Fruit fly (Drosophila melanogaster) whole organism, embryonic: ENCODE results near the gene CG8460.

ENCODE experiments used
- Atf-2 ChIP-seq: fragments of 200-800 bp; sonication (Bioruptor generic); optimal IDR thresholded peaks from 2 replicates; lab custom pipeline; 2016; ENCODE audit warnings: missing biosample characterization, missing genetic modification characterization
- CG11504 ChIP-seq: fragments of 200-800 bp; sonication (Bioruptor generic); optimal IDR thresholded peaks from 3 replicates; lab custom pipeline; 2019; ENCODE audit warnings: missing biosample characterization, mild to moderate bottlenecking, missing genetic modification characterization, moderate library complexity
- CG11560 ChIP-seq: fragments of 200-800 bp; sonication (Bioruptor generic); IDR thresholded peaks from 3 replicates; pipeline ENCODE4 v1.3.6; 2022; ENCODE audit warnings: missing biosample characterization, missing genetic modification characterization
- CG12769 ChIP-seq: fragments of 200-800 bp; sonication (Bioruptor generic); optimal IDR thresholded peaks from 2 replicates; lab custom pipeline; 2019; ENCODE audit warnings: missing biosample characterization, mild to moderate bottlenecking, missing genetic modification characterization, moderate library complexity
- CG15514 ChIP-seq: fragments of 200-800 bp; sonication (Bioruptor generic); optimal IDR thresholded peaks from 3 replicates; lab custom pipeline; 2017; ENCODE audit warnings: missing biosample characterization, missing genetic modification characterization, mild to moderate bottlenecking, moderate library complexity, missing genetic modification reagents
- CG1602 ChIP-seq: fragments of 200-800 bp; sonication (Bioruptor generic); optimal IDR thresholded peaks from 3 replicates; lab custom pipeline; 2016; ENCODE audit warnings: missing biosample characterization, missing genetic modification characterization
- CG2199 ChIP-seq: fragments of 200-800 bp; sonication (Bioruptor generic); IDR thresholded peaks from 3 replicates; pipeline ENCODE4 v1.3.6; 2022; ENCODE audit warnings: missing biosample characterization, missing genetic modification characterization
- CG32532 ChIP-seq: fragments of 200-800 bp; sonication (Bioruptor generic); IDR thresholded peaks from 2 replicates; pipeline ENCODE4 v1.3.6; 2022; ENCODE audit warnings: missing biosample characterization, missing genetic modification characterization
- CG3281 ChIP-seq: fragments of 200-800 bp; sonication (Bioruptor generic); optimal IDR thresholded peaks from 3 replicates; lab custom pipeline; 2017; ENCODE audit warnings: missing biosample characterization, mild to moderate bottlenecking, missing genetic modification characterization
- CG3995 ChIP-seq: fragments of 200-800 bp; sonication (Bioruptor generic); optimal IDR thresholded peaks from 3 replicates; lab custom pipeline; 2016; ENCODE audit warnings: missing biosample characterization, missing genetic modification characterization
- CG4730 ChIP-seq: fragments of 200-800 bp; sonication (Bioruptor generic); IDR thresholded peaks from 2 replicates; pipeline ENCODE4 v1.3.6; 2022; ENCODE audit warnings: missing biosample characterization, missing genetic modification characterization
- CG6175 ChIP-seq: fragments of 200-800 bp; sonication (Bioruptor generic); IDR thresholded peaks from 3 replicates; pipeline ENCODE4 v1.3.6; 2022; ENCODE audit warnings: missing biosample characterization, missing genetic modification characterization
- CG6683 ChIP-seq: fragments of 200-800 bp; sonication (Bioruptor generic); optimal IDR thresholded peaks from 2 replicates; lab custom pipeline; 2017; ENCODE audit warnings: missing biosample characterization, mild to moderate bottlenecking, missing genetic modification characterization, missing genetic modification reagents
- CG6813 ChIP-seq: fragments of 200-800 bp; sonication (Bioruptor generic); optimal IDR thresholded peaks from 2 replicates; lab custom pipeline; 2017; ENCODE audit warnings: missing biosample characterization, missing genetic modification characterization, mild to moderate bottlenecking, moderate library complexity, missing genetic modification reagents
- CG7745 ChIP-seq: fragments of 200-800 bp; sonication (Bioruptor generic); optimal IDR thresholded peaks from 2 replicates; lab custom pipeline; 2018; ENCODE audit warnings: missing biosample characterization, mild to moderate bottlenecking, missing genetic modification characterization, moderate library complexity
- CG8281 ChIP-seq: fragments of 200-800 bp; sonication (Bioruptor generic); optimal IDR thresholded peaks from 2 replicates; lab custom pipeline; 2018; ENCODE audit warnings: missing biosample characterization, mild to moderate bottlenecking, missing genetic modification characterization, moderate library complexity
- CG8944 ChIP-seq: fragments of 200-800 bp; sonication (Bioruptor generic); optimal IDR thresholded peaks from 3 replicates; lab custom pipeline; 2016; ENCODE audit warnings: missing biosample characterization, missing genetic modification characterization
- D19B ChIP-seq: fragments of 200-800 bp; sonication (Bioruptor generic); optimal IDR thresholded peaks from 2 replicates; lab custom pipeline; 2017; ENCODE audit warnings: missing biosample characterization, mild to moderate bottlenecking, missing genetic modification characterization
- Doc3 ChIP-seq: fragments of 200-800 bp; sonication (Bioruptor generic); IDR thresholded peaks from 3 replicates; pipeline ENCODE4 v1.3.6; 2022; ENCODE audit warnings: missing biosample characterization, missing genetic modification characterization; ENCODE audit not compliant: partially characterized antibody
- ERR ChIP-seq: fragments of 200-800 bp; sonication (Bioruptor generic); optimal IDR thresholded peaks from 2 replicates; lab custom pipeline; 2016; ENCODE audit warnings: missing biosample characterization, missing genetic modification characterization
- Eip74EF ChIP-seq, 2 experiments: fragments of 200-800 bp in 1 of 2; fragments of >200 bp in 1 of 2; sonication (Bioruptor generic) in 1 of 2; optimal IDR thresholded peaks; 2 replicates each; lab custom pipeline; 2017 to 2019; ENCODE audit warnings: missing biosample characterization in 2 of 2, missing genetic modification characterization in 2 of 2, mild to moderate bottlenecking in 1 of 2, moderate library complexity in 1 of 2
- Fer2 ChIP-seq: fragments of 200-800 bp; sonication (Bioruptor generic); optimal IDR thresholded peaks from 2 replicates; lab custom pipeline; 2018; ENCODE audit warnings: missing biosample characterization, mild to moderate bottlenecking, missing genetic modification characterization, moderate library complexity
- H2.0 ChIP-seq: fragments of 200-800 bp; sonication (Bioruptor generic); IDR thresholded peaks from 2 replicates; pipeline ENCODE4 v1.3.6; 2022; ENCODE audit warnings: missing biosample characterization, missing genetic modification characterization
- Hmr ChIP-seq: fragments of 200-800 bp; sonication (Bioruptor generic); optimal IDR thresholded peaks from 3 replicates; lab custom pipeline; 2017; ENCODE audit warnings: mild to moderate bottlenecking, missing biosample characterization, missing genetic modification reagents, missing genetic modification characterization
- Kr ChIP-seq: fragments of 200-800 bp; sonication (Bioruptor generic); optimal IDR thresholded peaks from 2 replicates; lab custom pipeline; 2017; ENCODE audit warnings: missing biosample characterization, mild to moderate bottlenecking, missing genetic modification characterization
- Med ChIP-seq: fragments of 200-800 bp; sonication (Bioruptor generic); peaks from one replicate; lab custom pipeline; 2016; ENCODE audit warnings: missing biosample characterization, missing genetic modification characterization, mild to moderate bottlenecking, inconsistent platforms, moderate library complexity
- Usf ChIP-seq: fragments of 200-800 bp; sonication (Bioruptor generic); optimal IDR thresholded peaks from 2 replicates; lab custom pipeline; 2017; ENCODE audit warnings: missing genotype, missing biosample characterization, missing genetic modification characterization
- Vsx1 ChIP-seq: fragments of 200-800 bp; sonication (Bioruptor generic); optimal IDR thresholded peaks from 2 replicates; lab custom pipeline; 2017; ENCODE audit warnings: missing biosample characterization, mild to moderate bottlenecking, missing genetic modification characterization, missing genetic modification reagents
- ab ChIP-seq: fragments of 200-800 bp; sonication (Bioruptor generic); optimal IDR thresholded peaks from 2 replicates; lab custom pipeline; 2016; ENCODE audit warnings: missing biosample characterization, missing genetic modification characterization
- ac ChIP-seq: fragments of 200-800 bp; sonication (Bioruptor generic); optimal IDR thresholded peaks from 3 replicates; lab custom pipeline; 2017; ENCODE audit warnings: missing biosample characterization, mild to moderate bottlenecking, missing genetic modification characterization
- amos ChIP-seq: fragments of 200-800 bp; sonication (Bioruptor generic); IDR thresholded peaks from 2 replicates; pipeline ENCODE4 v1.3.6; 2022; ENCODE audit warnings: missing biosample characterization, missing genetic modification characterization; ENCODE audit not compliant: partially characterized antibody
- chinmo ChIP-seq: fragments of 200-800 bp; sonication (Bioruptor generic); IDR thresholded peaks from 4 replicates; pipeline ENCODE4 v1.3.6; 2022; ENCODE audit warnings: missing biosample characterization, missing genetic modification characterization; ENCODE audit not compliant: partially characterized antibody
- crol ChIP-seq: fragments of 200-800 bp; sonication (Bioruptor generic); IDR thresholded peaks from 2 replicates; pipeline ENCODE4 v1.3.6; 2022; ENCODE audit warnings: missing biosample characterization, missing genetic modification characterization
- da ChIP-seq: fragments of 200-800 bp; sonication (Bioruptor generic); optimal IDR thresholded peaks from 2 replicates; lab custom pipeline; 2016; ENCODE audit warnings: missing biosample characterization, missing genetic modification characterization
- dmrt99B ChIP-seq: fragments of 200-800 bp; sonication (Bioruptor generic); optimal IDR thresholded peaks from 2 replicates; lab custom pipeline; 2018; ENCODE audit warnings: missing biosample characterization, mild to moderate bottlenecking, missing genetic modification characterization, moderate library complexity
- eve ChIP-seq, 2 experiments: fragments of >200 bp; optimal IDR thresholded peaks; 2 replicates each; lab custom pipeline; 2017; ENCODE audit warnings: missing biosample characterization in 2 of 2, missing genetic modification characterization in 2 of 2
- exex ChIP-seq: fragments of 200-800 bp; sonication (Bioruptor generic); optimal IDR thresholded peaks from 4 replicates; lab custom pipeline; 2018; ENCODE audit warnings: missing biosample characterization, mild to moderate bottlenecking, missing genetic modification characterization, moderate library complexity
- grn ChIP-seq: fragments of 200-800 bp; sonication (Bioruptor generic); optimal IDR thresholded peaks from 3 replicates; lab custom pipeline; 2017; ENCODE audit warnings: missing biosample characterization, missing genetic modification characterization
- ken ChIP-seq: fragments of 200-800 bp; sonication (Bioruptor generic); IDR thresholded peaks from 3 replicates; pipeline ENCODE4 v1.3.6; 2022; ENCODE audit warnings: missing biosample characterization, missing genetic modification characterization
- lab ChIP-seq: fragments of 200-800 bp; sonication (Bioruptor generic); optimal IDR thresholded peaks from 3 replicates; lab custom pipeline; 2017; ENCODE audit warnings: missing biosample characterization, missing genetic modification characterization, mild to moderate bottlenecking, moderate library complexity, missing genetic modification reagents
- run ChIP-seq: fragments of 200-800 bp; sonication (Bioruptor generic); optimal IDR thresholded peaks from 3 replicates; lab custom pipeline; 2018; ENCODE audit warnings: missing biosample characterization, mild to moderate bottlenecking, missing genetic modification characterization
- sd ChIP-seq: fragments of 200-800 bp; sonication (Bioruptor generic); optimal IDR thresholded peaks from 3 replicates; lab custom pipeline; 2018; ENCODE audit warnings: missing biosample characterization, mild to moderate bottlenecking, missing genetic modification characterization, moderate library complexity
- sens-2 ChIP-seq: fragments of 200-800 bp; sonication (Bioruptor generic); IDR thresholded peaks from 2 replicates; pipeline ENCODE4 v1.3.6; 2022; ENCODE audit warnings: missing biosample characterization, missing genetic modification characterization
- ssp ChIP-seq: fragments of 200-800 bp; sonication (Bioruptor generic); IDR thresholded peaks from 2 replicates; pipeline ENCODE4 v1.3.6; 2022; ENCODE audit warnings: missing biosample characterization, missing genetic modification characterization
- tin ChIP-seq: fragments of 200-800 bp; sonication (Bioruptor generic); optimal IDR thresholded peaks from 3 replicates; lab custom pipeline; 2016; ENCODE audit warnings: missing biosample characterization, missing genetic modification characterization
- tll ChIP-seq, 2 experiments: fragments of 200-800 bp in 1 of 2; fragments of >200 bp in 1 of 2; sonication (Bioruptor generic) in 1 of 2; optimal IDR thresholded peaks; 2 replicates each; lab custom pipeline; 2017 to 2019; ENCODE audit warnings: missing biosample characterization in 2 of 2, missing genetic modification characterization in 2 of 2, mild to moderate bottlenecking in 1 of 2, moderate library complexity in 1 of 2
- wek ChIP-seq: fragments of 200-800 bp; sonication (Bioruptor generic); optimal IDR thresholded peaks from 3 replicates; lab custom pipeline; 2018; ENCODE audit warnings: missing biosample characterization, mild to moderate bottlenecking, missing genetic modification characterization, moderate library complexity
- zfh2 ChIP-seq: fragments of 200-800 bp; sonication (Bioruptor generic); optimal IDR thresholded peaks from 2 replicates; lab custom pipeline; 2016; ENCODE audit warnings: missing biosample characterization, missing genetic modification characterization

CG8460 gene

dm6 chr2L:8163588-8164166 lies 33.3 kb upstream of the CG8460 start:
- TF ChIP-seq crol (peak; percentile 72), CG3281 (peak; percentile 4), ssp (no peak), ac (GFP tag; lab: Kevin White, UChicago) (peak; percentile 22), CG4730 (GFP tag; lab: Robert Waterston, UW) (no peak), CG6175 (GFP tag; lab: Robert Waterston, UW) (no peak), CG6683 (GFP tag; lab: Kevin White, UChicago) (no peak), Fer2 (tag; lab: Kevin White, UChicago) (no peak), CG15514 (peak; percentile 12), ken (GFP tag; lab: Robert Waterston, UW) (no peak), CG8944 (no peak), dmrt99B (tag; lab: Kevin White, UChicago) (no peak), Vsx1 (peak; percentile 33), Atf-2 (no peak), ERR (GFP tag; lab: Kevin White, UChicago) (no peak), Doc3 (GFP tag; lab: Robert Waterston, UW) (no peak; the same call in 2 of the 3 replicates), tll (GFP tag; optimal IDR thresholded peaks at IDR 0.05; lab: Kevin White, UChicago) (peak in 1 of 2 experiments; percentile 78), Hmr (GFP tag; lab: Kevin White, UChicago) (peak; percentile 4), Med (GFP tag; lab: Kevin White, UChicago) (peak; percentile 76), Kr (GFP tag; lab: Kevin White, UChicago) (peak; percentile 29), wek (GFP tag; lab: Kevin White, UChicago) (peak; percentile 15), amos (GFP tag; lab: Robert Waterston, UW) (0 out of 2 replicates have a peak, but pooled peaks have one; percentile 17), CG1602 (GFP tag; lab: Kevin White, UChicago) (no peak), CG32532 (GFP tag; lab: Robert Waterston, UW) (no peak), CG12769 (tag; lab: Kevin White, UChicago) (peak; percentile 70), CG6813 (GFP tag; lab: Kevin White, UChicago) (peak; percentile 9), CG3995 (GFP tag; lab: Kevin White, UChicago) (no peak), CG2199 (GFP tag; lab: Robert Waterston, UW) (0 out of 3 replicates have a peak, but pooled peaks have one; percentile 8), CG7745 (peak; percentile 2), eve (GFP tag; optimal IDR thresholded peaks at IDR 0.05; lab: Kevin White, UChicago) (peak in 1 of 2 experiments; percentile 59), H2.0 (GFP tag; lab: Robert Waterston, UW) (0 out of 2 replicates have a peak, but pooled peaks have one; percentile 1), ab (GFP tag; lab: Kevin White, UChicago) (no peak), zfh2 (GFP tag; lab: Kevin White, UChicago) (no peak), CG11560 (tag; lab: Robert Waterston, UW) (no peak), CG8281 (peak; percentile 9), D19B (GFP tag; lab: Kevin White, UChicago) (no peak), CG11504 (tag; lab: Kevin White, UChicago) (no peak), chinmo (GFP tag; lab: Robert Waterston, UW) (0 out of 4 replicates have a peak, but pooled peaks have one; percentile 50), Eip74EF (GFP tag; optimal IDR thresholded peaks at IDR 0.05; lab: Kevin White, UChicago) (peak in 1 of 2 experiments; percentile 53), da (peak; percentile 2), grn (peak; percentile 21), sd (tag; lab: Kevin White, UChicago) (peak; percentile 18), exex (peak; percentile 46), Usf (GFP tag; lab: Kevin White, UChicago) (no peak), run (tag; lab: Kevin White, UChicago) (peak; percentile 37), sens-2 (GFP tag; lab: Robert Waterston, UW) (0 out of 2 replicates have a peak, but pooled peaks have one; percentile 45), tin (no peak), lab (GFP tag; lab: Kevin White, UChicago) (peak; percentile 3)
